Fruit fly (Drosophila melanogaster) whole organism, adult: ENCODE results near the gene CG18596.

Source experiments
- CG11617 ChIP-seq: fragments of 200-800 bp; sonication (Bioruptor generic); optimal IDR thresholded peaks from 2 replicates; lab custom pipeline; 2017; ENCODE audit warnings: mild to moderate bottlenecking, missing biosample characterization, missing genetic modification reagents, missing genetic modification characterization
- CG12768 ChIP-seq: fragments of 200-800 bp; sonication (Bioruptor generic); optimal IDR thresholded peaks from 2 replicates; lab custom pipeline; 2017; ENCODE audit warnings: missing biosample characterization, missing genetic modification characterization, mild to moderate bottlenecking, moderate library complexity, missing genetic modification reagents
- CG14711 ChIP-seq: fragments of 200-800 bp; sonication (Bioruptor generic); optimal IDR thresholded peaks from 2 replicates; lab custom pipeline; 2018; ENCODE audit warnings: missing biosample characterization, mild to moderate bottlenecking, missing genetic modification characterization, moderate library complexity
- CG1620 ChIP-seq: fragments of 200-800 bp; sonication (Bioruptor generic); optimal IDR thresholded peaks from 2 replicates; lab custom pipeline; 2016; ENCODE audit warnings: missing biosample characterization, missing genetic modification characterization
- CG33017 ChIP-seq: fragments of 200-800 bp; sonication (Bioruptor generic); optimal IDR thresholded peaks from 2 replicates; lab custom pipeline; 2018; ENCODE audit warnings: missing biosample characterization, mild to moderate bottlenecking, missing genetic modification characterization, moderate library complexity
- CG5204 ChIP-seq: fragments of 200-800 bp; sonication (Bioruptor generic); optimal IDR thresholded peaks from 2 replicates; lab custom pipeline; 2016; ENCODE audit warnings: missing biosample characterization, missing genetic modification characterization
- CG7045 ChIP-seq: fragments of 200-800 bp; sonication (Bioruptor generic); optimal IDR thresholded peaks from 2 replicates; lab custom pipeline; 2017; ENCODE audit warnings: missing biosample characterization, mild to moderate bottlenecking, missing genetic modification characterization
- CG7101 ChIP-seq: fragments of 200-800 bp; sonication (Bioruptor generic); optimal IDR thresholded peaks from 2 replicates; lab custom pipeline; 2018; ENCODE audit warnings: missing biosample characterization, mild to moderate bottlenecking, missing genetic modification characterization, moderate library complexity
- Clk ChIP-seq: fragments of 200-800 bp; sonication (Bioruptor generic); optimal IDR thresholded peaks from 2 replicates; lab custom pipeline; 2017; ENCODE audit warnings: missing biosample characterization, missing genetic modification characterization
- Crg-1 ChIP-seq: fragments of 200-800 bp; sonication (Bioruptor generic); optimal IDR thresholded peaks from 2 replicates; lab custom pipeline; 2016; ENCODE audit warnings: missing biosample characterization, missing genetic modification characterization
- Hr96 ChIP-seq: fragments of 200-800 bp; sonication (Bioruptor generic); optimal IDR thresholded peaks from 2 replicates; lab custom pipeline; 2016; ENCODE audit warnings: missing biosample characterization, missing genetic modification characterization
- Mnt ChIP-seq: fragments of 200-800 bp; sonication (Bioruptor generic); optimal IDR thresholded peaks from 2 replicates; lab custom pipeline; 2016; ENCODE audit warnings: missing biosample characterization, mild to moderate bottlenecking, missing genetic modification characterization
- bab1 ChIP-seq: fragments of 200-800 bp; sonication (Bioruptor generic); optimal IDR thresholded peaks from 3 replicates; lab custom pipeline; 2019; ENCODE audit warnings: missing biosample characterization, mild to moderate bottlenecking, missing genetic modification characterization, moderate library complexity
- cic ChIP-seq: fragments of 200-800 bp; sonication (Bioruptor generic); optimal IDR thresholded peaks from 2 replicates; lab custom pipeline; 2017; ENCODE audit warnings: missing biosample characterization, mild to moderate bottlenecking, missing genetic modification characterization, moderate library complexity
- cnc ChIP-seq, 2 experiments: fragments of >200 bp; optimal IDR thresholded peaks; 2 replicates each; lab custom pipeline; 2017
- kay ChIP-seq: fragments of 200-800 bp; sonication (Bioruptor generic); peaks from one replicate; lab custom pipeline; 2016; ENCODE audit warnings: missing biosample characterization, missing genetic modification characterization, borderline replicate concordance
- ovo ChIP-seq: fragments of 200-800 bp; sonication (Bioruptor generic); optimal IDR thresholded peaks from 2 replicates; lab custom pipeline; 2016; ENCODE audit warnings: missing biosample characterization, missing genetic modification characterization
- pad ChIP-seq: fragments of 200-800 bp; sonication (Bioruptor generic); optimal IDR thresholded peaks from 3 replicates; lab custom pipeline; 2017; ENCODE audit warnings: missing biosample characterization, missing genetic modification characterization, mild to moderate bottlenecking, moderate library complexity, missing genetic modification reagents
- tj ChIP-seq: fragments of 200-800 bp; sonication (Bioruptor generic); optimal IDR thresholded peaks from 3 replicates; lab custom pipeline; 2017; ENCODE audit warnings: missing biosample characterization, mild to moderate bottlenecking, missing genetic modification characterization, moderate library complexity
- toe ChIP-seq: fragments of 200-800 bp; sonication (Bioruptor generic); optimal IDR thresholded peaks from 2 replicates; lab custom pipeline; 2016; ENCODE audit warnings: missing biosample characterization, missing genetic modification characterization

CG18596 gene

dm6 chr3R:22396238-22396772, 20.6 kb downstream of the CG18596 start:
- no peak for TF ChIP-seq bab1 (GFP tag; lab: Kevin White, UChicago)
- TF ChIP-seq Crg-1 (GFP tag; lab: Kevin White, UChicago), result no peak
- no peak for TF ChIP-seq toe (GFP tag; lab: Kevin White, UChicago)
- TF ChIP-seq CG33017 (tag; lab: Kevin White, UChicago), result no peak
- no peak for TF ChIP-seq CG5204 (GFP tag; lab: Kevin White, UChicago)
- no peak for TF ChIP-seq Clk (GFP tag; lab: Kevin White, UChicago)

DNA sequence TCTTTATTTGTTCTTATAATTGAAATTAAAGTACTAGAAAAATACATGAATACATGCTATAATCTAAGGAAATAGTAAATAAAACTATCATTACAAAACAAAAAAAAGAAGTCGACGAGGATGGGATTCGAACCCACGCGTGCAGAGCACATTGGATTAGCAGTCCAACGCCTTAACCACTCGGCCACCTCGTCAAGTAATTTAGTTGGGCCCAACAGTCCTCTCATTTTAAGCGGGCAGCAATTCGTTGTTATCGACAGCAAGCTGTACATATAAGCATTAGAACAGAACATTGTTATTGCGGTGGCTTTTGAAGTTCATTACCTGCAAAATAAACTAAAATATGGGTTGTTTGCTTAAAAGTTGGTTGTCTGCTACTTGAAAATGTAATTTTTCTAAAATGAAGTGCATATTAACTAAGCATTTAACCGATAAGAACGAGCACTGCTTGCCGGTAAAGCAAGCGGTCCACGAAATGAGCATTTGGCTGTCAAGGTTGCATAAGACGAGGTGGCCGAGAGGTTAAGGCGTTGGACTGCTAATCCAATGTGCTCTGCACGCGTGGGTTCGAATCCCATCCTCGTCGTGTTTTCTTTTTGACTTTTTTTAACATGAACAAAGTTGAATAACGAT, 21.5 kb downstream of the CG18596 start:
- TF ChIP-seq bab1 (GFP tag; lab: Kevin White, UChicago) (peak; percentile 15), CG33017 (tag; lab: Kevin White, UChicago) (no peak), tj (no peak)

- no peak for TF ChIP-seq CG12768 (GFP tag; lab: Kevin White, UChicago)
- TF ChIP-seq CG7101 (tag; lab: Kevin White, UChicago), result no peak
- no peak for TF ChIP-seq Hr96 (GFP tag; lab: Kevin White, UChicago)
- TF ChIP-seq CG7045 (GFP tag; lab: Kevin White, UChicago), result no peak
- TF ChIP-seq cic (GFP tag; lab: Kevin White, UChicago), result no peak
- TF ChIP-seq Mnt (GFP tag; lab: Kevin White, UChicago), result no peak
- TF ChIP-seq CG11617 (GFP tag; lab: Kevin White, UChicago), result no peak
- no peak for TF ChIP-seq cnc (optimal IDR thresholded peaks at IDR 0.05; lab: Kevin White, UChicago)
- TF ChIP-seq kay (GFP tag; lab: Kevin White, UChicago), result no peak
- TF ChIP-seq Clk (GFP tag; lab: Kevin White, UChicago), result no peak
- TF ChIP-seq CG14711 (tag; lab: Kevin White, UChicago), result no peak
- no peak for TF ChIP-seq ovo (GFP tag; lab: Kevin White, UChicago)
- no peak for TF ChIP-seq pad (GFP tag; lab: Kevin White, UChicago)
- TF ChIP-seq toe (GFP tag; lab: Kevin White, UChicago), result no peak
These were observed 24.5 kb downstream of the CG18596 start for dm6 chr3R:22400246-22400645.

DNA sequence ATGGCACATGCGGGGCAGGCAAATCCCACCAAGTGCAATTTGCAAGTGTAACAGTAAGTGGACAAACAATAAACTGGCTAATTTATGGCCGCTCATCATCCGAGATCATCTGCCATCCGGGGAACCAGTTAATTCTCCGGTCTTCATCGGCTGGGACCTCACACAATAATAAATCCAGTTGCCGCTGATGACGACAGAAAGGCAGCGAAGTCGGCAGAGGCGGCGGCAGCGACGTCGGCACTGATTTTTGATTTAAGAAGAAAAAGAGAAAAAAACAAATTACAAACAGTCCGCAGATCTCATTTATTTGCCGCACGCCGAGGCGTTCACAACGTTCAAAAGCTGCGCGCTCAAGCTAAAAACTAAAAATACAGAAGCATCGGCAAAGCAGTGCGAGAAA, 26.6 kb downstream of the CG18596 start, which contains the start of gene CG13856:
Gene CG13856, plus strand, starts transcription at position 301 of the 400 bp plus-strand sequence.
- TF ChIP-seq ovo (GFP tag; lab: Kevin White, UChicago) (no peak), CG1620 (GFP tag; lab: Kevin White, UChicago) (no peak), Hr96 (GFP tag; lab: Kevin White, UChicago) (no peak), cic (GFP tag; lab: Kevin White, UChicago) (no peak), CG33017 (tag; lab: Kevin White, UChicago) (no peak), cnc (optimal IDR thresholded peaks at IDR 0.05; lab: Kevin White, UChicago) (no peak), CG11617 (GFP tag; lab: Kevin White, UChicago) (no peak), Crg-1 (GFP tag; lab: Kevin White, UChicago) (no peak), toe (GFP tag; lab: Kevin White, UChicago) (no peak), tj (no peak)

- no peak for TF ChIP-seq tj
- no peak for TF ChIP-seq kay (GFP tag; lab: Kevin White, UChicago)
- TF ChIP-seq CG33017 (tag; lab: Kevin White, UChicago), result no peak
- TF ChIP-seq CG7045 (GFP tag; lab: Kevin White, UChicago), result no peak
- TF ChIP-seq CG12768 (GFP tag; lab: Kevin White, UChicago), result no peak
- no peak for TF ChIP-seq CG11617 (GFP tag; lab: Kevin White, UChicago)
- TF ChIP-seq cic (GFP tag; lab: Kevin White, UChicago), result no peak
- no peak for TF ChIP-seq pad (GFP tag; lab: Kevin White, UChicago)
- no peak for TF ChIP-seq ovo (GFP tag; lab: Kevin White, UChicago)
- no peak for TF ChIP-seq toe (GFP tag; lab: Kevin White, UChicago)
These were observed 29.9 kb downstream of the CG18596 start, which contains the start of gene CG13855 for dm6 chr3R:22405639-22406038. TSS of gene CG13855 (plus strand) at chr3R:22405939.

- peak; percentile 61 for TF ChIP-seq CG33017 (tag; lab: Kevin White, UChicago)
- TF ChIP-seq bab1 (GFP tag; lab: Kevin White, UChicago), result peak; percentile 25
- peak; percentile 57 for TF ChIP-seq tj
- TF ChIP-seq CG1620 (GFP tag; lab: Kevin White, UChicago), result peak; percentile 88
- TF ChIP-seq cnc (optimal IDR thresholded peaks at IDR 0.05; lab: Kevin White, UChicago), result no peak
- peak; percentile 88 for TF ChIP-seq CG12768 (GFP tag; lab: Kevin White, UChicago)
- peak; percentile 84 for TF ChIP-seq Hr96 (GFP tag; lab: Kevin White, UChicago)
- TF ChIP-seq cic (GFP tag; lab: Kevin White, UChicago), result peak; percentile 49
- peak; percentile 95 for TF ChIP-seq kay (GFP tag; lab: Kevin White, UChicago)
- peak; percentile 87 for TF ChIP-seq pad (GFP tag; lab: Kevin White, UChicago)
- peak; percentile 92 for TF ChIP-seq toe (GFP tag; lab: Kevin White, UChicago)
- peak; percentile 80 for TF ChIP-seq ovo (GFP tag; lab: Kevin White, UChicago)
- peak; percentile 89 for TF ChIP-seq Crg-1 (GFP tag; lab: Kevin White, UChicago)
- TF ChIP-seq CG5204 (GFP tag; lab: Kevin White, UChicago), result peak; percentile 85
- TF ChIP-seq CG11617 (GFP tag; lab: Kevin White, UChicago), result peak; percentile 84
- TF ChIP-seq CG14711 (tag; lab: Kevin White, UChicago), result peak; percentile 65
- peak; percentile 73 for TF ChIP-seq Clk (GFP tag; lab: Kevin White, UChicago)
- peak; percentile 69 for TF ChIP-seq CG7045 (GFP tag; lab: Kevin White, UChicago)
- peak; percentile 81 for TF ChIP-seq CG7101 (tag; lab: Kevin White, UChicago)
- TF ChIP-seq Mnt (GFP tag; lab: Kevin White, UChicago), result peak; percentile 77
These were observed 35.0 kb downstream of the CG18596 start, which contains the start of the genes CG13850 and lqfR for dm6 chr3R:22410537-22411360. TSS of gene CG13850 (minus strand) at chr3R:22410915. TSS of gene lqfR (plus strand) at chr3R:22411301.
